Fruit fly (Drosophila melanogaster): ENCODE results near the gene CG5882.

- no peak for TF ChIP-seq CTCF (optimal IDR thresholded peaks at IDR 0.05)
- no peak for TF ChIP-seq CG8478 (optimal IDR thresholded peaks at IDR 0.05)
Observed at dm6 chr3R:27111784-27112602, 6.5 kb upstream of the CG5882 start, which contains the start of the genes gb and CG5815.

Data from S2 (cell line).